Worm (Caenorhabditis elegans) whole organism, L3 larva: ENCODE results near the gene csa-1.
A peak's percentile ranks its signal among the peaks of the same experiment; 100 is the strongest.

Experiments
- R02D3.7 ChIP-seq: fragments of 150-350 bp; optimal IDR thresholded peaks from 2 replicates; lab custom pipeline; 2014; ENCODE audit warnings: missing biosample characterization, missing genetic modification characterization
- ZK546.5 ChIP-seq: sonication (generic microtip); optimal IDR thresholded peaks from 2 replicates; lab custom pipeline; 2017; ENCODE audit warnings: missing biosample characterization, missing genetic modification characterization
- aly-2 ChIP-seq: fragments of 150-350 bp; optimal IDR thresholded peaks from 2 replicates; lab custom pipeline; 2014; ENCODE audit warnings: missing biosample characterization, missing genetic modification characterization
- ama-1 ChIP-seq: fragments of 150-350 bp; optimal IDR thresholded peaks from 2 replicates; lab custom pipeline; 2018
- ceh-16 ChIP-seq: sonication (generic microtip); optimal IDR thresholded peaks from 2 replicates; lab custom pipeline; 2017; ENCODE audit warnings: missing biosample characterization, missing genetic modification characterization
- ceh-28 ChIP-seq: fragments of 150-350 bp; optimal IDR thresholded peaks from 2 replicates; lab custom pipeline; 2014; ENCODE audit warnings: missing biosample characterization, missing genetic modification reagents, missing genetic modification characterization
- ceh-82 ChIP-seq: fragments of 150-350 bp; optimal IDR thresholded peaks from 2 replicates; lab custom pipeline; 2014; ENCODE audit warnings: missing biosample characterization, missing genetic modification characterization
- ceh-9 ChIP-seq: sonication (generic microtip); optimal IDR thresholded peaks from 2 replicates; lab custom pipeline; 2018; ENCODE audit warnings: missing biosample characterization, missing genetic modification characterization
- daf-12 ChIP-seq: fragments of 150-350 bp; optimal IDR thresholded peaks from 2 replicates; lab custom pipeline; 2014; ENCODE audit warnings: missing biosample characterization, missing genetic modification reagents, missing genetic modification characterization
- egl-27 ChIP-seq: sonication (generic microtip); optimal IDR thresholded peaks from 4 replicates; lab custom pipeline; 2017; ENCODE audit warnings: missing biosample characterization, missing genetic modification reagents, missing genetic modification characterization
- egl-5 ChIP-seq: fragments of 150-350 bp; optimal IDR thresholded peaks from 2 replicates; lab custom pipeline; 2017; ENCODE audit warnings: missing biosample characterization, missing genetic modification reagents, missing genetic modification characterization, inconsistent platforms
- elt-1 ChIP-seq: fragments of 150-350 bp; optimal IDR thresholded peaks from 2 replicates; lab custom pipeline; 2014; ENCODE audit warnings: missing biosample characterization, missing genetic modification characterization
- elt-2 ChIP-seq: sonication (generic microtip); optimal IDR thresholded peaks from 2 replicates; lab custom pipeline; 2016; ENCODE audit warnings: missing genetic modification reagents, mild to moderate bottlenecking, missing genetic modification characterization, missing compliant biosample characterization
- elt-3 ChIP-seq, 3 experiments: fragments of 150-350 bp in 1 of 3; sonication (generic microtip) in 2 of 3; optimal IDR thresholded peaks; 2 replicates in 2 of 3; 4 replicates in 1 of 3; lab custom pipeline; 2014 to 2017; ENCODE audit warnings: missing biosample characterization in 3 of 3, missing genetic modification characterization in 3 of 3
- eor-1 ChIP-seq, 2 experiments: fragments of 150-350 bp; optimal IDR thresholded peaks; 2 replicates each; lab custom pipeline; 2014 to 2018; ENCODE audit warnings: missing biosample characterization in 2 of 2, missing genetic modification characterization in 2 of 2
- fkh-10 ChIP-seq: sonication (generic microtip); optimal IDR thresholded peaks from 2 replicates; lab custom pipeline; 2017; ENCODE audit warnings: missing biosample characterization, missing genetic modification reagents, missing genetic modification characterization
- fkh-2 ChIP-seq: fragments of 150-350 bp; optimal IDR thresholded peaks from 2 replicates; lab custom pipeline; 2014; ENCODE audit warnings: missing biosample characterization, missing genetic modification reagents, missing genetic modification characterization
- fos-1 ChIP-seq: fragments of 150-350 bp; optimal IDR thresholded peaks from 2 replicates; lab custom pipeline; 2014; ENCODE audit warnings: missing biosample characterization, missing genetic modification characterization
- hmg-11 ChIP-seq: sonication (generic microtip); optimal IDR thresholded peaks from 2 replicates; lab custom pipeline; 2016; ENCODE audit warnings: missing genetic modification characterization, missing compliant biosample characterization
- jun-1 ChIP-seq: fragments of 150-350 bp; optimal IDR thresholded peaks from 2 replicates; lab custom pipeline; 2014; ENCODE audit warnings: missing biosample characterization, missing genetic modification reagents, missing genetic modification characterization
- lin-15B ChIP-seq: fragments of 150-350 bp; optimal IDR thresholded peaks from 2 replicates; lab custom pipeline; 2014; ENCODE audit warnings: missing biosample characterization, missing genetic modification characterization
- lin-39 ChIP-seq: fragments of 150-350 bp; optimal IDR thresholded peaks from 2 replicates; lab custom pipeline; 2018; ENCODE audit warnings: missing biosample characterization, missing genetic modification reagents, missing genetic modification characterization
- lsy-12 ChIP-seq: sonication (generic microtip); optimal IDR thresholded peaks from 2 replicates; lab custom pipeline; 2016; ENCODE audit warnings: mild to moderate bottlenecking, missing genetic modification characterization, missing compliant biosample characterization
- mdl-1 ChIP-seq: fragments of 150-350 bp; optimal IDR thresholded peaks from 2 replicates; lab custom pipeline; 2014; ENCODE audit warnings: missing biosample characterization, missing genetic modification characterization
- mml-1 ChIP-seq: fragments of 150-350 bp; sonication (generic microtip); optimal IDR thresholded peaks from 3 replicates; lab custom pipeline; 2014; ENCODE audit warnings: missing biosample characterization, missing genetic modification characterization
- nfya-1 ChIP-seq: sonication (generic microtip); optimal IDR thresholded peaks from 2 replicates; lab custom pipeline; 2017; ENCODE audit warnings: missing genetic modification characterization, mild to moderate bottlenecking, missing compliant biosample characterization, antibody characterized with exemption, moderate library complexity; ENCODE audit not compliant: insufficient read depth
- nhr-11 ChIP-seq: fragments of 150-350 bp; optimal IDR thresholded peaks from 2 replicates; lab custom pipeline; 2014; ENCODE audit warnings: missing biosample characterization, missing genetic modification characterization
- nhr-12 ChIP-seq: fragments of 150-350 bp; optimal IDR thresholded peaks from 2 replicates; lab custom pipeline; 2014; ENCODE audit warnings: missing biosample characterization, missing genetic modification characterization
- nhr-23 ChIP-seq: fragments of 150-350 bp; optimal IDR thresholded peaks from 2 replicates; lab custom pipeline; 2014; ENCODE audit warnings: missing biosample characterization, missing genetic modification reagents, missing genetic modification characterization
- nhr-237 ChIP-seq: fragments of 150-350 bp; optimal IDR thresholded peaks from 2 replicates; lab custom pipeline; 2014; ENCODE audit warnings: missing biosample characterization, missing genetic modification characterization
- nhr-25 ChIP-seq: sonication (generic microtip); optimal IDR thresholded peaks from 2 replicates; lab custom pipeline; 2017; ENCODE audit warnings: missing biosample characterization, missing genetic modification characterization
- nhr-28 ChIP-seq: fragments of 150-350 bp; optimal IDR thresholded peaks from 2 replicates; lab custom pipeline; 2014; ENCODE audit warnings: missing biosample characterization, missing genetic modification characterization
- nhr-43 ChIP-seq: sonication (generic microtip); optimal IDR thresholded peaks from 2 replicates; lab custom pipeline; 2016; ENCODE audit warnings: mild to moderate bottlenecking, missing genetic modification characterization, missing compliant biosample characterization; ENCODE audit not compliant: poor library complexity, severe bottlenecking
- nhr-67 ChIP-seq: fragments of 150-350 bp; optimal IDR thresholded peaks from 2 replicates; lab custom pipeline; 2014; ENCODE audit warnings: missing biosample characterization, missing genetic modification characterization
- nhr-76 ChIP-seq: fragments of 150-350 bp; sonication (generic microtip); optimal IDR thresholded peaks from 5 replicates; lab custom pipeline; 2014; ENCODE audit warnings: missing biosample characterization, missing genetic modification characterization
- nhr-77 ChIP-seq: fragments of 150-350 bp; optimal IDR thresholded peaks from 2 replicates; lab custom pipeline; 2014; ENCODE audit warnings: missing biosample characterization, missing genetic modification characterization
- pha-4 ChIP-seq: fragments of 150-350 bp; optimal IDR thresholded peaks from 2 replicates; lab custom pipeline; 2014; ENCODE audit warnings: missing biosample characterization, missing genetic modification reagents, missing genetic modification characterization
- pqm-1 ChIP-seq: fragments of 150-350 bp; optimal IDR thresholded peaks from 2 replicates; lab custom pipeline; 2017; ENCODE audit warnings: missing biosample characterization, missing genetic modification characterization, inconsistent platforms
- sea-2 ChIP-seq: fragments of 150-350 bp; sonication (generic microtip); optimal IDR thresholded peaks from 4 replicates; lab custom pipeline; 2014; ENCODE audit warnings: missing biosample characterization, missing genetic modification reagents, missing genetic modification characterization
- skn-1 ChIP-seq: fragments of 150-350 bp; optimal IDR thresholded peaks from 2 replicates; lab custom pipeline; 2014; ENCODE audit warnings: missing biosample characterization, missing genetic modification characterization
- snpc-4 ChIP-seq: fragments of 150-350 bp; optimal IDR thresholded peaks from 2 replicates; lab custom pipeline; 2014; ENCODE audit warnings: missing biosample characterization, missing genetic modification characterization
- tbx-2 ChIP-seq: sonication (generic microtip); optimal IDR thresholded peaks from 2 replicates; lab custom pipeline; 2016; ENCODE audit warnings: mild to moderate bottlenecking, missing genetic modification characterization, missing compliant biosample characterization
- unc-39 ChIP-seq: sonication (generic microtip); optimal IDR thresholded peaks from 4 replicates; lab custom pipeline; 2017; ENCODE audit warnings: missing biosample characterization, missing genetic modification characterization
- unc-62 ChIP-seq: fragments of 150-350 bp; sonication (generic microtip); optimal IDR thresholded peaks from 4 replicates; lab custom pipeline; 2014; ENCODE audit warnings: missing biosample characterization, missing genetic modification reagents, missing genetic modification characterization
- zag-1 ChIP-seq: fragments of 150-350 bp; optimal IDR thresholded peaks from 2 replicates; lab custom pipeline; 2014; ENCODE audit warnings: missing biosample characterization, missing genetic modification characterization
- ztf-11 ChIP-seq: fragments of 150-350 bp; optimal IDR thresholded peaks from 2 replicates; lab custom pipeline; 2014; ENCODE audit warnings: missing biosample characterization, missing genetic modification characterization
- ztf-4 ChIP-seq: fragments of 150-350 bp; optimal IDR thresholded peaks from 2 replicates; lab custom pipeline; 2014; ENCODE audit warnings: missing biosample characterization, missing genetic modification characterization

Gene csa-1

DNA sequence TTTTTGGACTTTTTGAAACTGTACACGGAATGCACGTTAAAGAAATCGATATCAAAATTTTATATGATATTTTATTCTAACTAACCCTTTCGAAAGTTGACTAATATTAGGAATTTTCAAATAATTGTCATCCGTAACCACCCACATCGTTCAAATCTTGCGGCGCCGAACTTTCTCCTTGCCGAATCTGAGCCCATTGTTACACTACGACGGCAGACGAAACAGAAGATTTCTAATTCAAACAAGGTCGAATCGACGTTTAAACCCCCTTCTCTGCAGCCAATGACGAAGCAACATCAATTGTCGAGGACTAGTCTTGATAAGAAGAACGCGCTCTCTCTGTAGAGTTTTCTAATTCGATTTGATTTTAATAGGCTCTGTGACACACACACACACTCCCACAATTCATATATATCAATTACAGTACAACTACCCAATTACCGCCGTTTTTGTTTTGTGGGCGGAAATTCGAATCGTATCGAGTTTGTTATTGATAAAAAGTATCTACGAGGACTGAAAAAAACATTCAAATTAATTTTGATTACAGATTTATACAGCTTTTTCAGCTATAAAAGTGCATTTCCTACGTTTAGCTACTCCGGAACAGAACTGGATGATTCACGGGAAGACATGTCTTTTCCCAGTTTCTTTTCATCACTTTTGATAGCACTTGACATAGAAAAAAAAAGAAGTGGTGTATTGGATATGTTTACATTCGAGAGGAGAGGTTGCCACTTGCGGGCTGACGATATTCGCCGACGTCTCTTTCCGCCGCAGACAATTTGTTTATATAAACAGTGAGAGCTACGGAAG is 35.0 kb downstream of the csa-1 start (continued):
- TF ChIP-seq ztf-4 (tag; lab: Kevin White, UChicago) (peak; percentile 34), nhr-76 (tag; lab: Kevin White, UChicago) (peak; percentile 7), lin-15B (tag; lab: Kevin White, UChicago) (no peak), unc-62 (GFP tag; lab: Kevin White, UChicago) (no peak), nhr-237 (tag; lab: Kevin White, UChicago) (no peak), lin-39 (no peak), fkh-2 (no peak), pqm-1 (tag; lab: Kevin White, UChicago) (peak; percentile 72), ZK546.5 (tag; lab: Kevin White, UChicago) (no peak), unc-39 (tag; lab: Kevin White, UChicago) (no peak), R02D3.7 (tag; lab: Kevin White, UChicago) (no peak), zag-1 (tag; lab: Kevin White, UChicago) (no peak), lsy-12 (tag; lab: Kevin White, UChicago) (no peak), elt-3 (tag; optimal IDR thresholded peaks at IDR 0.05; lab: Kevin White, UChicago) (no peak), sea-2 (GFP tag; lab: Kevin White, UChicago) (no peak)
- TF ChIP-seq, all 47 proteins: peak for 8

DNA sequence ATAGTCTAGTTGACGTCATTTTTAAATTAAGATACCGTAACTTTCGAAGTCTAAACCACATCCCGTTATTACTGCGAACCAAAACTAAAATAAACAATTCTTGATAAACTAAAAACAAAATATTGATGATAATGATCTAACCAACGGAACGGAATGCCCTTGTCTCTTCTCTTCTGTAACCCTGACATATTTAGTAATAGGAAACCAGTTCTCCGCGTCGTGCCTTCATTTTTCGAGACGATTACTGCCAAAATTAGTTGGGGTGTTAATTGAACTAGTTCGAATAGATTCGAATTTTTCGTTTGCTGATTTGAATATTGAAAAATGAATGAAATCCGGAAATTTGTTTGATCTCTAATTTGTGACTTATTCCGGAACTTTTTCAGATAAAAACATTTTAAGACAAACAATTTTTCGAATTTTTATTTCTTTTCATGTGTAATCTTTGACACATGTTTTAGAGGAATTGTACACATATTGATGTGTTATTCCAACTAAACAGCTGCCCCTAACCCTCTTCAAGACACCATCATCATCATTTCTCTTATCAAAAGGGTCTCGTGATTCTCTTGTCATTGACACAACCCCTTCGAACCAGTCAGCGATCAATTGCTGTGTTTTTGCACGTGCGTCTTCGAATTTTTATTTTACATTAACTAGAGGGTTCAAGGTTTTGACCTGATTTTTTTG is 35.7 kb downstream of the csa-1 start:
- TF ChIP-seq sea-2 (GFP tag; lab: Kevin White, UChicago) (no peak), nhr-25 (peak; percentile 62), nhr-23 (tag; lab: Kevin White, UChicago) (peak; percentile 84), fos-1 (tag; lab: Kevin White, UChicago) (peak; percentile 74), ceh-28 (peak; percentile 71), zag-1 (tag; lab: Kevin White, UChicago) (no peak), ZK546.5 (tag; lab: Kevin White, UChicago) (no peak), ztf-11 (tag; lab: Kevin White, UChicago) (no peak), lin-39 (peak; percentile 51), pqm-1 (tag; lab: Kevin White, UChicago) (peak; percentile 75), hmg-11 (no peak), mml-1 (peak; percentile 29), nhr-76 (tag; lab: Kevin White, UChicago) (no peak), lin-15B (tag; lab: Kevin White, UChicago) (no peak), eor-1 (tag; optimal IDR thresholded peaks at IDR 0.05; lab: Kevin White, UChicago) (no peak), egl-27 (tag; lab: Kevin White, UChicago) (peak; percentile 29), ceh-82 (tag; lab: Kevin White, UChicago) (no peak), ama-1 (lab: Kevin White, UChicago) (peak; percentile 24), nhr-43 (peak; percentile 90), nhr-12 (tag; lab: Kevin White, UChicago) (no peak), snpc-4 (tag; lab: Kevin White, UChicago) (no peak), skn-1 (tag; lab: Kevin White, UChicago) (peak; percentile 70), pha-4 (tag; lab: Kevin White, UChicago) (peak; percentile 82), R02D3.7 (tag; lab: Kevin White, UChicago) (no peak), nhr-67 (tag; lab: Kevin White, UChicago) (no peak), fkh-10 (GFP tag; lab: Kevin White, UChicago) (no peak), daf-12 (tag; lab: Kevin White, UChicago) (no peak), egl-5 (peak; percentile 42), nfya-1 (tag; lab: Kevin White, UChicago) (peak; percentile 69), nhr-237 (tag; lab: Kevin White, UChicago) (no peak), unc-62 (GFP tag; lab: Kevin White, UChicago) (no peak), nhr-77 (no peak), elt-3 (tag; optimal IDR thresholded peaks at IDR 0.05; lab: Kevin White, UChicago) (peak in 1 of 3 experiments; percentile 51), ztf-4 (tag; lab: Kevin White, UChicago) (no peak), ceh-16 (no peak), unc-39 (tag; lab: Kevin White, UChicago) (no peak), mdl-1 (peak; percentile 82), aly-2 (tag; lab: Kevin White, UChicago) (no peak), nhr-28 (tag; lab: Kevin White, UChicago) (no peak), elt-2 (tag; lab: Kevin White, UChicago) (peak; percentile 89), fkh-2 (no peak), jun-1 (tag; lab: Kevin White, UChicago) (peak; percentile 72), ceh-9 (tag; lab: Kevin White, UChicago) (no peak), nhr-11 (tag; lab: Kevin White, UChicago) (peak; percentile 8), elt-1 (tag; lab: Kevin White, UChicago) (peak; percentile 32), tbx-2 (tag; lab: Kevin White, UChicago) (no peak), lsy-12 (tag; lab: Kevin White, UChicago) (peak; percentile 54)
- TF ChIP-seq, all 47 proteins: peak for 21
